Fruit fly (Drosophila melanogaster): ENCODE measurements around the gene CG13385.

Gene CG13385

dm6 chr2L:8381508-8382036, 14.9 kb upstream of the CG13385 start, which contains the start of gene AlaRS:
Gene AlaRS (minus strand): TSS chr2L:8381764.
- peak; percentile 69 for TF ChIP-seq tj (GFP tag; optimal IDR thresholded peaks at IDR 0.05)
- TF ChIP-seq toe (GFP tag; optimal IDR thresholded peaks at IDR 0.05): peak; percentile 34
- TF ChIP-seq Mnt (GFP tag; optimal IDR thresholded peaks at IDR 0.05): peak; percentile 90
- peak; percentile 70 for TF ChIP-seq CG11617 (GFP tag; optimal IDR thresholded peaks at IDR 0.05)
- TF ChIP-seq CG12768 (GFP tag; optimal IDR thresholded peaks at IDR 0.05): peak; percentile 61
- peak; percentile 60 for TF ChIP-seq CG33017 (tag; optimal IDR thresholded peaks at IDR 0.05)
- TF ChIP-seq bab1 (GFP tag; optimal IDR thresholded peaks at IDR 0.05): peak; percentile 71
- TF ChIP-seq Crg-1 (GFP tag; optimal IDR thresholded peaks at IDR 0.05): peak; percentile 30
- TF ChIP-seq ovo (GFP tag; optimal IDR thresholded peaks at IDR 0.05): no peak
- TF ChIP-seq Clk (GFP tag; optimal IDR thresholded peaks at IDR 0.05): no peak
- TF ChIP-seq kay (GFP tag; ENCODE audit: borderline replicate concordance): peak; percentile 87
- peak; percentile 37 for TF ChIP-seq CG5204 (GFP tag; optimal IDR thresholded peaks at IDR 0.05)
- peak; percentile 52 for TF ChIP-seq CG14711 (tag; optimal IDR thresholded peaks at IDR 0.05)
- TF ChIP-seq cic (GFP tag; optimal IDR thresholded peaks at IDR 0.05): peak; percentile 24
- TF ChIP-seq CG1620 (GFP tag; optimal IDR thresholded peaks at IDR 0.05): peak; percentile 40
- peak; percentile 51 for TF ChIP-seq CG7101 (tag; optimal IDR thresholded peaks at IDR 0.05)
- TF ChIP-seq cnc (optimal IDR thresholded peaks at IDR 0.05): no peak
- TF ChIP-seq CG7045 (GFP tag; optimal IDR thresholded peaks at IDR 0.05): peak; percentile 29
- TF ChIP-seq pad (GFP tag; optimal IDR thresholded peaks at IDR 0.05): no peak
- no peak for TF ChIP-seq Hr96 (GFP tag; optimal IDR thresholded peaks at IDR 0.05)

DNA sequence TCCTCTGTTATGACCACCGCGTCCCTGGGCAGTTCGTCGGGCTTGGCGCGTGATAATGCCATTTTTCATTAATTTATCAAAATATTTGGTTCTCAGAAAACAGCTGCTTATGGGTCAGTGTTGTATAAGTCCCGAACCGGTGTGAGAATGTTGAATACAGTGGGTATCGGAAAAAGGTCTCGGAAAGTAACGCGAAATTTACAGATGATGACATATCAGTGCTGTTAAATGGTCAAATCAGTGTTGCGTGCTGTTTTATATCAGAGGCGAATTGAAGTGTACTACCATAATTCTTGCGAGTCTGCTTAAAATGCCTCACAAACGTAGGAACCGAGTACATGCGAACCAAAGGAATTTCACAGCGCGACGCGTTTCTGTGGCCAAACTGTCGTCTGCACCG, 13.8 kb upstream of the CG13385 start, which contains the start of the genes CG13392 and Rcd4:
Gene CG13392, minus strand, starts transcription at position 162 of the 400 bp plus-strand sequence.
Gene Rcd4, plus strand, starts transcription at position 216 of the 400 bp plus-strand sequence.
- peak; percentile 73 for TF ChIP-seq ovo (GFP tag; optimal IDR thresholded peaks at IDR 0.05)
- peak; percentile 80 for TF ChIP-seq Hr96 (GFP tag; optimal IDR thresholded peaks at IDR 0.05)
- TF ChIP-seq CG5204 (GFP tag; optimal IDR thresholded peaks at IDR 0.05): peak; percentile 62
- TF ChIP-seq CG12768 (GFP tag; optimal IDR thresholded peaks at IDR 0.05): peak; percentile 77
- TF ChIP-seq Clk (GFP tag; optimal IDR thresholded peaks at IDR 0.05): peak; percentile 27
- TF ChIP-seq cnc (optimal IDR thresholded peaks at IDR 0.05): no peak
- TF ChIP-seq kay (GFP tag; ENCODE audit: borderline replicate concordance): peak; percentile 59
- peak; percentile 53 for TF ChIP-seq tj (GFP tag; optimal IDR thresholded peaks at IDR 0.05)
- peak; percentile 82 for TF ChIP-seq bab1 (GFP tag; optimal IDR thresholded peaks at IDR 0.05)
- TF ChIP-seq Mnt (GFP tag; optimal IDR thresholded peaks at IDR 0.05): peak; percentile 88
- TF ChIP-seq CG14711 (tag; optimal IDR thresholded peaks at IDR 0.05): peak; percentile 70
- peak; percentile 73 for TF ChIP-seq CG7045 (GFP tag; optimal IDR thresholded peaks at IDR 0.05)
- TF ChIP-seq CG7101 (tag; optimal IDR thresholded peaks at IDR 0.05): peak; percentile 88
- peak; percentile 80 for TF ChIP-seq pad (GFP tag; optimal IDR thresholded peaks at IDR 0.05)
- TF ChIP-seq CG33017 (tag; optimal IDR thresholded peaks at IDR 0.05): peak; percentile 72
- TF ChIP-seq Crg-1 (GFP tag; optimal IDR thresholded peaks at IDR 0.05): peak; percentile 91
- TF ChIP-seq cic (GFP tag; optimal IDR thresholded peaks at IDR 0.05): peak; percentile 63
- TF ChIP-seq CG11617 (GFP tag; optimal IDR thresholded peaks at IDR 0.05): peak; percentile 62
- TF ChIP-seq CG1620 (GFP tag; optimal IDR thresholded peaks at IDR 0.05): peak; percentile 83
- TF ChIP-seq toe (GFP tag; optimal IDR thresholded peaks at IDR 0.05): peak; percentile 57

- TF ChIP-seq CG7045 (GFP tag; optimal IDR thresholded peaks at IDR 0.05) (peak; percentile 94), CG7101 (tag; optimal IDR thresholded peaks at IDR 0.05) (peak; percentile 98), CG5204 (GFP tag; optimal IDR thresholded peaks at IDR 0.05) (peak; percentile 94), pad (GFP tag; optimal IDR thresholded peaks at IDR 0.05) (peak; percentile 83), CG11617 (GFP tag; optimal IDR thresholded peaks at IDR 0.05) (peak; percentile 96), CG1620 (GFP tag; optimal IDR thresholded peaks at IDR 0.05) (peak; percentile 85), Crg-1 (GFP tag; optimal IDR thresholded peaks at IDR 0.05) (peak; percentile 88), cic (GFP tag; optimal IDR thresholded peaks at IDR 0.05) (peak; percentile 81), kay (GFP tag; ENCODE audit: borderline replicate concordance) (peak; percentile 89), CG33017 (tag; optimal IDR thresholded peaks at IDR 0.05) (peak; percentile 96), tj (GFP tag; optimal IDR thresholded peaks at IDR 0.05) (peak; percentile 88), CG14711 (tag; optimal IDR thresholded peaks at IDR 0.05) (peak; percentile 92), bab1 (GFP tag; optimal IDR thresholded peaks at IDR 0.05) (peak; percentile 97), Mnt (GFP tag; optimal IDR thresholded peaks at IDR 0.05) (peak; percentile 72), ovo (GFP tag; optimal IDR thresholded peaks at IDR 0.05) (peak; percentile 78), cnc (optimal IDR thresholded peaks at IDR 0.05) (no peak), Hr96 (GFP tag; optimal IDR thresholded peaks at IDR 0.05) (peak; percentile 79), Clk (GFP tag; optimal IDR thresholded peaks at IDR 0.05) (peak; percentile 85), toe (GFP tag; optimal IDR thresholded peaks at IDR 0.05) (peak; percentile 89), CG12768 (GFP tag; optimal IDR thresholded peaks at IDR 0.05) (peak; percentile 96)
Observed at dm6 chr2L:8384108-8384601, 12.3 kb upstream of the CG13385 start, which contains the start of the genes Dad1 and CG13384. Gene Dad1 (minus strand): TSS chr2L:8384137. Gene CG13384 (plus strand): TSS chr2L:8384455.

DNA sequence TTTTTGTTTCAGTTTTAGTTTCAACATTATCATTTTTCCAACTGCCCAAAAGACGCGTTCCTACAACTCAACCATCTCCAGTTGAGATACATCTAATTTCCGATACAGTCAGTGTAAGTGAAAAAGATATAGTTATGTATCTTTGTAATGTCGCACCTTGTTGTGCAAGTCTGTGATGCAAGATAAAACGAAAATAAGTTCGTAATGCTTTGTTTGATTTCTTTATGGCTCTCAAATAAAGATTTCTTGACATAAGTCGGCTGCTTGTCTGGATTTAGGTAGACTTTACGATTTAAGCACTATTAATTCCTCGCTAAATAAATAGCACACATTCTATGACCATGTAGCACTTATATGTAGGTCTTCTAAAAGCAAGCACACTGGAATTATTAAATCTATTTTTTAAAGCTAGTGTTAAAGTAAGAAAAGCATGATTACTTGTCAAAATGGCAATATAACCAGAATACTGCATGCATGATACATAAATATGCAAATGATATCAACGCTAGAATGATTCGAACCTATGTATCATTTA, 11.4 kb upstream of the CG13385 start:
- TF ChIP-seq cic (GFP tag; optimal IDR thresholded peaks at IDR 0.05) (peak; percentile 2), tj (GFP tag; optimal IDR thresholded peaks at IDR 0.05) (no peak), CG7101 (tag; optimal IDR thresholded peaks at IDR 0.05) (peak; percentile 12), Hr96 (GFP tag; optimal IDR thresholded peaks at IDR 0.05) (no peak), CG14711 (tag; optimal IDR thresholded peaks at IDR 0.05) (peak; percentile 6), CG7045 (GFP tag; optimal IDR thresholded peaks at IDR 0.05) (peak; percentile 62), CG33017 (tag; optimal IDR thresholded peaks at IDR 0.05) (no peak), pad (GFP tag; optimal IDR thresholded peaks at IDR 0.05) (no peak), CG12768 (GFP tag; optimal IDR thresholded peaks at IDR 0.05) (no peak), bab1 (GFP tag; optimal IDR thresholded peaks at IDR 0.05) (no peak), Mnt (GFP tag; optimal IDR thresholded peaks at IDR 0.05) (no peak), cnc (optimal IDR thresholded peaks at IDR 0.05) (no peak), kay (GFP tag; ENCODE audit: borderline replicate concordance) (peak; percentile 92), Crg-1 (GFP tag; optimal IDR thresholded peaks at IDR 0.05) (no peak)

DNA sequence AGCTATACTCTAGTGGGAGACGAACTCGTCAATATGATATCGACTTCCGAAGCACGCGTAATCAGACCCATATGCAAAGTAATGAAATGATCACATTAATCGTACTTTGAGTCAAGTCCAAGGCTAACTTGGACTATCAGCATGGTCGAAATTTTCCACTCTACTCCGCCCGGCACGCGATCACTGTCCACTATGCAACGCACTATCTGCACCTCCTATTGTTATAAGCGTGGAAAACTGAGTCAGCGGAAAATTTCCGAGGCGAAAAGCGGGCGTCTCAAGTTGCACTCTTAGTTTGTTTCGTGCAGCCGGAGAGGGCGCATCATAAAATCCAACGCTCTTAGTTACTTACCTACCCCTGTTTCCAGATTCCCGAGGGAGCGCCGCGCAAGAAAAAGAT, 10.6 kb upstream of the CG13385 start:
- peak; percentile 91 for TF ChIP-seq tj (GFP tag; optimal IDR thresholded peaks at IDR 0.05)
- no peak for TF ChIP-seq CG33017 (tag; optimal IDR thresholded peaks at IDR 0.05)
